Worm (Caenorhabditis elegans) whole organism, young adult: ENCODE measurements around the gene otub-1.
A peak's percentile ranks its signal among the peaks of the same experiment; 100 is the strongest.

Experiments
- B0019.2 ChIP-seq: fragments of 200-800 bp; sonication (Bioruptor generic); conservative IDR thresholded peaks from 2 replicates; pipeline ENCODE4 v1.3.6; 2022; ENCODE audit warnings: missing genetic modification reagents, missing genetic modification characterization, missing compliant biosample characterization
- B0035.1 ChIP-seq: sonication (generic microtip); optimal IDR thresholded peaks from 2 replicates; lab custom pipeline; 2016; ENCODE audit warnings: missing genetic modification characterization, mild to moderate bottlenecking, missing compliant biosample characterization, missing genotype, missing genetic modification reagents
- C17E4.6 ChIP-seq: fragments of 200-800 bp; sonication (Bioruptor generic); IDR thresholded peaks from 2 replicates; pipeline ENCODE4 v1.3.6; 2022; ENCODE audit warnings: missing genetic modification reagents, missing genetic modification characterization, missing compliant biosample characterization
- D2030.7 ChIP-seq: fragments of 200-800 bp; sonication (Bioruptor generic); IDR thresholded peaks from 2 replicates; pipeline ENCODE4 v1.3.6; 2022; ENCODE audit warnings: missing genetic modification reagents, missing genetic modification characterization, missing compliant biosample characterization
- F23B12.7 ChIP-seq: sonication (generic microtip); optimal IDR thresholded peaks from 2 replicates; lab custom pipeline; 2017; ENCODE audit warnings: missing genetic modification characterization, mild to moderate bottlenecking, missing compliant biosample characterization, antibody characterized with exemption, moderate library complexity; ENCODE audit not compliant: insufficient read depth
- F39B2.1 ChIP-seq: fragments of 200-800 bp; sonication (Bioruptor generic); IDR thresholded peaks from 2 replicates; pipeline ENCODE4 v1.3.6; 2022; ENCODE audit warnings: missing genetic modification reagents, missing genetic modification characterization, missing compliant biosample characterization
- F52B5.7 ChIP-seq: sonication (generic microtip); optimal IDR thresholded peaks from 2 replicates; lab custom pipeline; 2016; ENCODE audit warnings: mild to moderate bottlenecking, missing genetic modification characterization, missing compliant biosample characterization
- F57A8.1 ChIP-seq: fragments of 200-800 bp; sonication (Bioruptor generic); optimal IDR thresholded peaks from 2 replicates; lab custom pipeline; 2018; ENCODE audit warnings: mild to moderate bottlenecking, missing genetic modification characterization, moderate library complexity, missing compliant biosample characterization
- T07F8.4 ChIP-seq: sonication (generic microtip); optimal IDR thresholded peaks from 2 replicates; lab custom pipeline; 2016; ENCODE audit warnings: mild to moderate bottlenecking, missing genetic modification characterization, moderate library complexity, missing compliant biosample characterization
- Y53G8AR.9 ChIP-seq: fragments of 200-800 bp; sonication (Bioruptor generic); conservative IDR thresholded peaks from 2 replicates; pipeline ENCODE4 v1.3.6; 2022; ENCODE audit warnings: missing genetic modification reagents, missing genetic modification characterization, missing compliant biosample characterization
- ZK185.1 ChIP-seq: sonication (generic microtip); optimal IDR thresholded peaks from 2 replicates; lab custom pipeline; 2016; ENCODE audit warnings: mild to moderate bottlenecking, missing genetic modification characterization, missing compliant biosample characterization; ENCODE audit not compliant: poor library complexity, severe bottlenecking
- akir-1 ChIP-seq: fragments of 200-800 bp; sonication (Bioruptor generic); optimal IDR thresholded peaks from 2 replicates; lab custom pipeline; 2018; ENCODE audit warnings: mild to moderate bottlenecking, missing genetic modification characterization, moderate library complexity, missing compliant biosample characterization
- athp-1 ChIP-seq: sonication (generic microtip); optimal IDR thresholded peaks from 2 replicates; lab custom pipeline; 2017; ENCODE audit warnings: mild to moderate bottlenecking, missing genetic modification characterization, missing compliant biosample characterization
- attf-6 ChIP-seq: fragments of 200-800 bp; sonication (Bioruptor generic); IDR thresholded peaks from 2 replicates; pipeline ENCODE4 v1.3.6; 2022; ENCODE audit warnings: missing genetic modification reagents, missing genetic modification characterization, missing compliant biosample characterization
- bed-1 ChIP-seq: fragments of 200-800 bp; sonication (Bioruptor generic); IDR thresholded peaks from 2 replicates; pipeline ENCODE4 v1.3.6; 2022; ENCODE audit warnings: missing genetic modification reagents, missing genetic modification characterization, missing compliant biosample characterization
- bed-2 ChIP-seq: fragments of 200-800 bp; sonication (Bioruptor generic); IDR thresholded peaks from 2 replicates; pipeline ENCODE4 v1.3.6; 2022; ENCODE audit warnings: missing genetic modification reagents, missing genetic modification characterization, missing compliant biosample characterization
- ccch-3 ChIP-seq: fragments of 200-800 bp; sonication (Bioruptor generic); optimal IDR thresholded peaks from 2 replicates; lab custom pipeline; 2018; ENCODE audit warnings: mild to moderate bottlenecking, missing genetic modification characterization, missing compliant biosample characterization
- ceh-40 ChIP-seq: fragments of 200-800 bp; sonication (Bioruptor generic); IDR thresholded peaks from 2 replicates; pipeline ENCODE4 v1.3.6; 2022; ENCODE audit warnings: missing genetic modification characterization, missing compliant biosample characterization
- ceh-79 ChIP-seq: sonication (generic microtip); optimal IDR thresholded peaks from 2 replicates; lab custom pipeline; 2017; ENCODE audit warnings: mild to moderate bottlenecking, missing genetic modification characterization, missing compliant biosample characterization
- dox-1 ChIP-seq: fragments of 200-800 bp; sonication (Bioruptor generic); IDR thresholded peaks from 2 replicates; pipeline ENCODE4 v1.3.6; 2022; ENCODE audit warnings: missing genetic modification reagents, missing genetic modification characterization, missing compliant biosample characterization
- egrh-3 ChIP-seq: fragments of 200-800 bp; sonication (Bioruptor generic); IDR thresholded peaks from 2 replicates; pipeline ENCODE4 v1.3.6; 2022; ENCODE audit warnings: missing genetic modification reagents, missing genetic modification characterization, missing compliant biosample characterization
- ets-4 ChIP-seq: fragments of 200-800 bp; sonication (Bioruptor generic); optimal IDR thresholded peaks from 2 replicates; lab custom pipeline; 2018; ENCODE audit warnings: mild to moderate bottlenecking, missing genetic modification characterization, missing compliant biosample characterization
- him-1 ChIP-seq: sonication (generic microtip); optimal IDR thresholded peaks from 2 replicates; lab custom pipeline; 2016; ENCODE audit warnings: missing genotype, missing genetic modification reagents, missing genetic modification characterization, missing compliant biosample characterization
- hlh-26 ChIP-seq: fragments of 200-800 bp; sonication (Bioruptor generic); conservative IDR thresholded peaks from 2 replicates; pipeline ENCODE4 v1.3.6; 2022; ENCODE audit warnings: missing genetic modification reagents, missing genetic modification characterization, missing compliant biosample characterization
- hmg-20 ChIP-seq: fragments of 200-800 bp; sonication (Bioruptor generic); IDR thresholded peaks from 2 replicates; pipeline ENCODE4 v1.3.6; 2022; ENCODE audit warnings: missing genetic modification reagents, missing genetic modification characterization, missing compliant biosample characterization
- lag-1 ChIP-seq: fragments of 200-800 bp; sonication (Bioruptor generic); IDR thresholded peaks from 2 replicates; pipeline ENCODE4 v1.3.6; 2022; ENCODE audit warnings: missing genetic modification reagents, missing genetic modification characterization, missing compliant biosample characterization
- let-526 ChIP-seq: fragments of 200-800 bp; sonication (Bioruptor generic); IDR thresholded peaks from 2 replicates; pipeline ENCODE4 v1.3.6; 2022; ENCODE audit warnings: missing genetic modification reagents, missing genetic modification characterization, missing compliant biosample characterization
- let-607 ChIP-seq, 2 experiments: fragments of 200-800 bp in 1 of 2; sonication (Bioruptor generic) in 1 of 2; sonication (generic microtip) in 1 of 2; optimal IDR thresholded peaks; 2 replicates each; lab custom pipeline; 2016 to 2018; ENCODE audit warnings: mild to moderate bottlenecking in 2 of 2, missing compliant biosample characterization in 2 of 2, missing genetic modification characterization in 2 of 2, moderate library complexity in 2 of 2, missing genotype in 1 of 2
- lin-26 ChIP-seq: fragments of 200-800 bp; sonication (Bioruptor generic); IDR thresholded peaks from 2 replicates; pipeline ENCODE4 v1.3.6; 2022; ENCODE audit warnings: missing genetic modification reagents, missing genetic modification characterization, missing compliant biosample characterization
- lsy-27 ChIP-seq: sonication (generic microtip); optimal IDR thresholded peaks from 2 replicates; lab custom pipeline; 2017; ENCODE audit warnings: missing genetic modification characterization, mild to moderate bottlenecking, missing compliant biosample characterization, antibody characterized with exemption, missing genotype, borderline replicate concordance; ENCODE audit not compliant: insufficient read depth
- madf-6 ChIP-seq: fragments of 200-800 bp; sonication (Bioruptor generic); IDR thresholded peaks from 2 replicates; pipeline ENCODE4 v1.3.6; 2022; ENCODE audit warnings: missing genetic modification reagents, missing genetic modification characterization, missing compliant biosample characterization
- mcd-1 ChIP-seq: fragments of 200-800 bp; sonication (Bioruptor generic); IDR thresholded peaks from 2 replicates; pipeline ENCODE4 v1.3.6; 2022; ENCODE audit warnings: missing genetic modification reagents, missing genetic modification characterization, missing compliant biosample characterization
- mel-28 ChIP-seq: sonication (generic microtip); optimal IDR thresholded peaks from 2 replicates; lab custom pipeline; 2016; ENCODE audit warnings: borderline replicate concordance, mild to moderate bottlenecking, missing genetic modification characterization, missing compliant biosample characterization
- nfya-1 ChIP-seq: sonication (generic microtip); optimal IDR thresholded peaks from 2 replicates; lab custom pipeline; 2017; ENCODE audit warnings: antibody characterized with exemption, missing compliant biosample characterization, missing genetic modification characterization, borderline replicate concordance; ENCODE audit not compliant: insufficient read depth
- nfyb-1 ChIP-seq: fragments of 200-800 bp; sonication (Bioruptor generic); IDR thresholded peaks from 2 replicates; pipeline ENCODE4 v1.3.6; 2022; ENCODE audit warnings: missing genetic modification reagents, missing genetic modification characterization, missing compliant biosample characterization
- nhr-90 ChIP-seq: sonication (generic microtip); optimal IDR thresholded peaks from 2 replicates; lab custom pipeline; 2016; ENCODE audit warnings: missing genotype, mild to moderate bottlenecking, missing genetic modification characterization, missing compliant biosample characterization
- pbrm-1 ChIP-seq: fragments of 200-800 bp; sonication (Bioruptor generic); IDR thresholded peaks from 2 replicates; pipeline ENCODE4 v1.3.6; 2022; ENCODE audit warnings: missing genetic modification reagents, missing genetic modification characterization, missing compliant biosample characterization
- pha-4 ChIP-seq: fragments of 150-350 bp; sonication (generic microtip); optimal IDR thresholded peaks from 2 replicates; lab custom pipeline; 2014; ENCODE audit warnings: missing biosample characterization, missing genetic modification reagents, missing genetic modification characterization
- rpc-1 ChIP-seq, 2 experiments: fragments of 150-350 bp in 1 of 2; sonication (generic microtip) in 1 of 2; optimal IDR thresholded peaks; 2 replicates each; lab custom pipeline; 2014 to 2018; ENCODE audit warnings: missing biosample characterization in 1 of 2, missing genetic modification characterization in 1 of 2, missing genetic modification reagents in 1 of 2, missing genotype in 1 of 2
- snpc-1.3 ChIP-seq: sonication (generic microtip); optimal IDR thresholded peaks from 2 replicates; lab custom pipeline; 2017; ENCODE audit warnings: missing genetic modification characterization, mild to moderate bottlenecking, missing compliant biosample characterization, antibody characterized with exemption, moderate library complexity, missing genotype, missing genetic modification reagents; ENCODE audit not compliant: insufficient read depth
- snpc-4 ChIP-seq, 5 experiments: fragments of 150-350 bp in 1 of 5; sonication (generic microtip) in 4 of 5; optimal IDR thresholded peaks; 2 replicates each; lab custom pipeline; 2014 to 2018; ENCODE audit warnings: missing genetic modification characterization in 5 of 5, missing biosample characterization in 3 of 5, antibody characterized with exemption in 2 of 5, mild to moderate bottlenecking in 2 of 5, missing compliant biosample characterization in 2 of 5, missing genotype in 2 of 5, moderate library complexity in 2 of 5, missing genetic modification reagents in 1 of 5
- tlf-1 ChIP-seq: fragments of 200-800 bp; sonication (Bioruptor generic); optimal IDR thresholded peaks from 2 replicates; lab custom pipeline; 2018; ENCODE audit warnings: mild to moderate bottlenecking, missing genetic modification characterization, missing compliant biosample characterization
- ztf-18 ChIP-seq: sonication (generic microtip); optimal IDR thresholded peaks from 2 replicates; lab custom pipeline; 2016; ENCODE audit warnings: missing genotype, mild to moderate bottlenecking, missing genetic modification characterization, missing compliant biosample characterization
- ztf-22 ChIP-seq: fragments of 200-800 bp; sonication (Bioruptor generic); optimal IDR thresholded peaks from 2 replicates; lab custom pipeline; 2018; ENCODE audit warnings: mild to moderate bottlenecking, missing genetic modification characterization, moderate library complexity, missing compliant biosample characterization
- ztf-25 ChIP-seq: fragments of 200-800 bp; sonication (Bioruptor generic); IDR thresholded peaks from 2 replicates; pipeline ENCODE4 v1.3.6; 2022; ENCODE audit warnings: missing genetic modification reagents, missing genetic modification characterization, missing compliant biosample characterization
- ztf-28 ChIP-seq: fragments of 200-800 bp; sonication (Bioruptor generic); IDR thresholded peaks from 2 replicates; pipeline ENCODE4 v1.3.6; 2022; ENCODE audit warnings: missing genetic modification reagents, missing genetic modification characterization, missing compliant biosample characterization
- ztf-3 ChIP-seq: fragments of 200-800 bp; sonication (Bioruptor generic); optimal IDR thresholded peaks from 2 replicates; lab custom pipeline; 2018; ENCODE audit warnings: mild to moderate bottlenecking, missing genetic modification characterization, missing compliant biosample characterization

Gene otub-1

ce11 chrV:15082291-15082690 lies 16.2 kb downstream of the otub-1 start, which contains the start of the genes C01G10.10 and C01G10.9 (continued):
- TF ChIP-seq D2030.7 (no peak), lin-26 (GFP tag; lab: Robert Waterston, UW) (no peak), athp-1 (no peak), madf-6 (GFP tag; lab: Robert Waterston, UW) (peak; percentile 54), ztf-22 (GFP tag; lab: Kevin White, UChicago) (no peak), ceh-79 (no peak), ZK185.1 (tag; lab: Kevin White, UChicago) (peak; percentile 76), Y53G8AR.9 (GFP tag; lab: Robert Waterston, UW) (no peak), hmg-20 (no peak), F23B12.7 (tag; lab: Kevin White, UChicago) (peak; percentile 16), ztf-25 (GFP tag; lab: Robert Waterston, UW) (no peak), lsy-27 (tag; lab: Kevin White, UChicago) (no peak), T07F8.4 (tag; lab: Kevin White, UChicago) (no peak), let-607 (tag; optimal IDR thresholded peaks at IDR 0.05; lab: Kevin White, UChicago) (peak in 1 of 2 experiments; percentile 54), egrh-3 (GFP tag; lab: Robert Waterston, UW) (no peak), F52B5.7 (tag; lab: Kevin White, UChicago) (no peak), rpc-1 (optimal IDR thresholded peaks at IDR 0.05; lab: Kevin White, UChicago) (no peak), rpc-1 (tag; optimal IDR thresholded peaks at IDR 0.05; lab: Kevin White, UChicago) (no peak), bed-2 (0 out of 2 replicates have a peak, but pooled peaks have one; percentile 42), mel-28 (tag; lab: Kevin White, UChicago) (no peak), ztf-18 (tag; lab: Kevin White, UChicago) (no peak), ccch-3 (GFP tag; lab: Kevin White, UChicago) (no peak), pbrm-1 (no peak), ztf-3 (GFP tag; lab: Kevin White, UChicago) (no peak), him-1 (peak; percentile 28), tlf-1 (no peak), snpc-1.3 (tag; lab: Kevin White, UChicago) (no peak), nfya-1 (tag; lab: Kevin White, UChicago) (no peak), attf-6 (no peak), B0035.1 (tag; lab: Kevin White, UChicago) (no peak), nhr-90 (tag; lab: Kevin White, UChicago) (no peak), dox-1 (GFP tag; lab: Robert Waterston, UW) (0 out of 2 replicates have a peak, but pooled peaks have one; percentile 18), C17E4.6 (GFP tag; lab: Robert Waterston, UW) (no peak), F57A8.1 (GFP tag; lab: Kevin White, UChicago) (no peak), let-526 (GFP tag; lab: Robert Waterston, UW) (no peak), B0019.2 (GFP tag; lab: Robert Waterston, UW) (no peak), hlh-26 (GFP tag; lab: Robert Waterston, UW) (no peak), ceh-40 (GFP tag; lab: Robert Waterston, UW) (no peak), ztf-28 (no peak), snpc-4 (GFP tag; optimal IDR thresholded peaks at IDR 0.05; lab: Kevin White, UChicago) (no peak), snpc-4 (tag; optimal IDR thresholded peaks at IDR 0.05; lab: Kevin White, UChicago) (peak in 2 of 4 experiments; percentile 32 to 54), lag-1 (GFP tag; lab: Robert Waterston, UW) (no peak), mcd-1 (peak; percentile 68), nfyb-1 (no peak), bed-1 (GFP tag; lab: Robert Waterston, UW) (no peak), ets-4 (GFP tag; lab: Kevin White, UChicago) (no peak), akir-1 (GFP tag; lab: Kevin White, UChicago) (no peak), F39B2.1 (GFP tag; lab: Robert Waterston, UW) (no peak), pha-4 (tag; lab: Kevin White, UChicago) (no peak)
